Worm (Caenorhabditis elegans) whole organism, late embryonic: ENCODE results near the gene C17C3.5.
A peak's percentile ranks its signal among the peaks of the same experiment; 100 is the strongest.
"Not testable (repeated sequence)": the region's sequence is repeated elsewhere in the genome, so short reads cannot be mapped to it uniquely, and the experiment has no call there.

Source experiments
- C08G9.2 ChIP-seq: sonication (generic microtip); optimal IDR thresholded peaks from 2 replicates; lab custom pipeline; 2016; ENCODE audit warnings: mild to moderate bottlenecking, missing genetic modification characterization, moderate library complexity, missing compliant biosample characterization
- C38D4.7 ChIP-seq: fragments of 200-800 bp; sonication (Bioruptor generic); optimal IDR thresholded peaks from 2 replicates; lab custom pipeline; 2018; ENCODE audit warnings: mild to moderate bottlenecking, missing genetic modification characterization, moderate library complexity, missing compliant biosample characterization
- F13H6.1 ChIP-seq: sonication (generic microtip); optimal IDR thresholded peaks from 2 replicates; lab custom pipeline; 2016; ENCODE audit warnings: missing genetic modification characterization, missing compliant biosample characterization
- K09A11.1 ChIP-seq: sonication (generic microtip); optimal IDR thresholded peaks from 2 replicates; lab custom pipeline; 2017; ENCODE audit warnings: antibody characterized with exemption, mild to moderate bottlenecking, missing genetic modification characterization, missing compliant biosample characterization; ENCODE audit not compliant: insufficient read depth
- T23F11.4 ChIP-seq: fragments of 200-800 bp; sonication (Bioruptor generic); optimal IDR thresholded peaks from 2 replicates; lab custom pipeline; 2018; ENCODE audit warnings: mild to moderate bottlenecking, missing genetic modification characterization, missing compliant biosample characterization
- Y22D7AL.16 ChIP-seq: sonication (generic microtip); optimal IDR thresholded peaks from 2 replicates; lab custom pipeline; 2016; ENCODE audit warnings: missing genetic modification characterization, missing compliant biosample characterization
- ahr-1 ChIP-seq: sonication (generic microtip); optimal IDR thresholded peaks from 2 replicates; lab custom pipeline; 2016; ENCODE audit warnings: missing genetic modification characterization, missing compliant biosample characterization
- ceh-19 ChIP-seq: fragments of 200-800 bp; sonication (Bioruptor generic); optimal IDR thresholded peaks from 2 replicates; lab custom pipeline; 2018; ENCODE audit warnings: mild to moderate bottlenecking, missing genetic modification characterization, missing compliant biosample characterization
- ceh-2 ChIP-seq: sonication (generic microtip); optimal IDR thresholded peaks from 2 replicates; lab custom pipeline; 2016; ENCODE audit warnings: missing genotype, missing genetic modification characterization, missing compliant biosample characterization
- ceh-22 ChIP-seq: sonication (generic microtip); optimal IDR thresholded peaks from 2 replicates; lab custom pipeline; 2017; ENCODE audit warnings: missing biosample characterization, missing genetic modification characterization
- ceh-30 ChIP-seq: fragments of 150-350 bp; optimal IDR thresholded peaks from 2 replicates; lab custom pipeline; 2014; ENCODE audit warnings: missing biosample characterization, missing genetic modification characterization
- ceh-31 ChIP-seq: sonication (generic microtip); optimal IDR thresholded peaks from 2 replicates; lab custom pipeline; 2016; ENCODE audit warnings: missing genetic modification characterization, missing compliant biosample characterization
- ceh-34 ChIP-seq: sonication (generic microtip); optimal IDR thresholded peaks from 2 replicates; lab custom pipeline; 2016; ENCODE audit warnings: mild to moderate bottlenecking, missing genetic modification characterization, missing compliant biosample characterization
- ceh-48 ChIP-seq: sonication (generic microtip); optimal IDR thresholded peaks from 2 replicates; lab custom pipeline; 2016; ENCODE audit warnings: missing genetic modification characterization, inconsistent platforms, missing compliant biosample characterization
- ceh-6 ChIP-seq: fragments of 200-800 bp; sonication (Bioruptor generic); optimal IDR thresholded peaks from 2 replicates; lab custom pipeline; 2018; ENCODE audit warnings: mild to moderate bottlenecking, missing genetic modification characterization, missing compliant biosample characterization
- ceh-9 ChIP-seq: sonication (generic microtip); optimal IDR thresholded peaks from 2 replicates; lab custom pipeline; 2016; ENCODE audit warnings: mild to moderate bottlenecking, missing genetic modification characterization, inconsistent platforms, missing compliant biosample characterization
- dmd-4 ChIP-seq: sonication (generic microtip); optimal IDR thresholded peaks from 2 replicates; lab custom pipeline; 2016; ENCODE audit warnings: borderline replicate concordance, missing genetic modification characterization, missing compliant biosample characterization
- dve-1 ChIP-seq: sonication (generic microtip); optimal IDR thresholded peaks from 2 replicates; lab custom pipeline; 2017; ENCODE audit warnings: antibody characterized with exemption, mild to moderate bottlenecking, missing genetic modification characterization, missing compliant biosample characterization
- elt-2 ChIP-seq: sonication (generic microtip); optimal IDR thresholded peaks from 2 replicates; lab custom pipeline; 2016; ENCODE audit warnings: missing genetic modification reagents, missing genetic modification characterization, missing compliant biosample characterization
- ets-4 ChIP-seq: sonication (generic microtip); optimal IDR thresholded peaks from 2 replicates; lab custom pipeline; 2016; ENCODE audit warnings: missing genetic modification characterization, missing compliant biosample characterization
- fkh-10 ChIP-seq: fragments of 150-350 bp; optimal IDR thresholded peaks from 2 replicates; lab custom pipeline; 2014; ENCODE audit warnings: missing biosample characterization, missing genetic modification reagents, missing genetic modification characterization
- fkh-6 ChIP-seq: sonication (generic microtip); optimal IDR thresholded peaks from 2 replicates; lab custom pipeline; 2016; ENCODE audit warnings: missing genetic modification characterization, missing compliant biosample characterization
- gmeb-2 ChIP-seq: sonication (generic microtip); optimal IDR thresholded peaks from 2 replicates; lab custom pipeline; 2016; ENCODE audit warnings: missing genetic modification characterization, inconsistent platforms, missing compliant biosample characterization
- hlh-13 ChIP-seq: fragments of 200-800 bp; sonication (Bioruptor generic); optimal IDR thresholded peaks from 2 replicates; lab custom pipeline; 2018; ENCODE audit warnings: mild to moderate bottlenecking, missing genetic modification characterization, missing compliant biosample characterization
- hlh-15 ChIP-seq: sonication (generic microtip); optimal IDR thresholded peaks from 2 replicates; lab custom pipeline; 2016; ENCODE audit warnings: missing genetic modification characterization, missing compliant biosample characterization
- hlh-6 ChIP-seq: sonication (generic microtip); optimal IDR thresholded peaks from 2 replicates; lab custom pipeline; 2016; ENCODE audit warnings: missing genotype, missing genetic modification characterization, missing compliant biosample characterization
- hlh-8 ChIP-seq: sonication (generic microtip); optimal IDR thresholded peaks from 2 replicates; lab custom pipeline; 2016; ENCODE audit warnings: missing genotype, missing genetic modification characterization, missing compliant biosample characterization
- lim-6 ChIP-seq: sonication (generic microtip); optimal IDR thresholded peaks from 2 replicates; lab custom pipeline; 2016; ENCODE audit warnings: missing genetic modification characterization, missing compliant biosample characterization
- lin-11 ChIP-seq: fragments of 200-800 bp; sonication (Bioruptor generic); optimal IDR thresholded peaks from 2 replicates; lab custom pipeline; 2018; ENCODE audit warnings: mild to moderate bottlenecking, missing genetic modification characterization, missing compliant biosample characterization
- madf-2 ChIP-seq: sonication (generic microtip); optimal IDR thresholded peaks from 2 replicates; lab custom pipeline; 2017; ENCODE audit warnings: missing genetic modification characterization, missing compliant biosample characterization
- nhr-232 ChIP-seq: sonication (generic microtip); optimal IDR thresholded peaks from 2 replicates; lab custom pipeline; 2016; ENCODE audit warnings: missing genetic modification characterization, missing compliant biosample characterization
- pag-3 ChIP-seq: sonication (generic microtip); optimal IDR thresholded peaks from 2 replicates; lab custom pipeline; 2016; ENCODE audit warnings: missing compliant biosample characterization, missing genetic modification characterization, borderline replicate concordance
- pros-1 ChIP-seq: fragments of 150-350 bp; optimal IDR thresholded peaks from 2 replicates; lab custom pipeline; 2014; ENCODE audit warnings: missing biosample characterization, missing genetic modification reagents, missing genetic modification characterization
- ref-2 ChIP-seq: sonication (generic microtip); optimal IDR thresholded peaks from 2 replicates; lab custom pipeline; 2016; ENCODE audit warnings: missing genetic modification characterization, missing compliant biosample characterization
- rnt-1 ChIP-seq: sonication (generic microtip); optimal IDR thresholded peaks from 2 replicates; lab custom pipeline; 2016; ENCODE audit warnings: missing genetic modification characterization, missing compliant biosample characterization
- sdc-2 ChIP-seq: sonication (generic microtip); optimal IDR thresholded peaks from 2 replicates; lab custom pipeline; 2016; ENCODE audit warnings: missing genotype, missing genetic modification characterization, missing compliant biosample characterization
- sox-4 ChIP-seq: sonication (generic microtip); optimal IDR thresholded peaks from 2 replicates; lab custom pipeline; 2017; ENCODE audit warnings: mild to moderate bottlenecking, missing genetic modification characterization, inconsistent platforms, missing compliant biosample characterization
- syd-9 ChIP-seq: sonication (generic microtip); optimal IDR thresholded peaks from 2 replicates; lab custom pipeline; 2016; ENCODE audit warnings: mild to moderate bottlenecking, missing genetic modification characterization, moderate library complexity, missing compliant biosample characterization
- tbx-7 ChIP-seq: sonication (generic microtip); optimal IDR thresholded peaks from 2 replicates; lab custom pipeline; 2016; ENCODE audit warnings: missing genotype, missing genetic modification characterization, missing compliant biosample characterization
- ttx-3 ChIP-seq: sonication (generic microtip); optimal IDR thresholded peaks from 2 replicates; lab custom pipeline; 2016; ENCODE audit warnings: missing genetic modification reagents, missing genetic modification characterization, missing compliant biosample characterization
- unc-42 ChIP-seq: sonication (generic microtip); optimal IDR thresholded peaks from 2 replicates; lab custom pipeline; 2016; ENCODE audit warnings: missing genotype, missing genetic modification characterization, missing compliant biosample characterization
- unc-55 ChIP-seq: sonication (generic microtip); optimal IDR thresholded peaks from 2 replicates; lab custom pipeline; 2017; ENCODE audit warnings: missing biosample characterization, missing genetic modification reagents, missing genetic modification characterization
- unc-86 ChIP-seq: sonication (generic microtip); optimal IDR thresholded peaks from 2 replicates; lab custom pipeline; 2016; ENCODE audit warnings: missing genetic modification characterization, missing compliant biosample characterization

C17C3.5 gene

DNA sequence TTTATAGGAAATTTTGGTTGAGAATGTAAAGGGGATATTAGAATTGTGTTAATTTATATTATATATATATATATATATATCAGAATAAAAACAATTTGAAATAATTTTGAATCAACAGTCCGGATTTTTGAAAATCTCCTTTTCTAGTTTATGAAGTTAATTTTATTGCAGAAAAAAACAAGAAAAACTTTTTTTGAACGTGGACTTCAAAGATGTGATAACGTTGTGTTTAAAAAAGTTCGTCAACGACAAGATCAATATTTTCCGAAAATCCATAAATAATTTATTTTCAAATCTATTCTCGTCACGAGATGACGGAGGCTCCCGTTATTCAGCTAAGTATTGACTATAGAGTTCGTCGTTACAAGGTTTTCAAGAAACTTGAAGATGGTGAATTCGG lies 14.1 kb upstream of the C17C3.5 start, which contains the start of gene C17C3.11:
Gene C17C3.11, plus strand, starts transcription at position 301 of the 400 bp plus-strand sequence.
- TF ChIP-seq F13H6.1 (tag; lab: Kevin White, UChicago) = no peak
- TF ChIP-seq, all 69 proteins: peak for 0

- TF ChIP-seq ceh-30, unc-42, nhr-232 (tag; lab: Kevin White, UChicago): not testable (repeated sequence)
Measured at ce11 chrII:5540113-5540512, 11.5 kb upstream of the C17C3.5 start, which contains the start of gene hlh-27. TSS of gene hlh-27 (minus strand) at chrII:5540213.

DNA sequence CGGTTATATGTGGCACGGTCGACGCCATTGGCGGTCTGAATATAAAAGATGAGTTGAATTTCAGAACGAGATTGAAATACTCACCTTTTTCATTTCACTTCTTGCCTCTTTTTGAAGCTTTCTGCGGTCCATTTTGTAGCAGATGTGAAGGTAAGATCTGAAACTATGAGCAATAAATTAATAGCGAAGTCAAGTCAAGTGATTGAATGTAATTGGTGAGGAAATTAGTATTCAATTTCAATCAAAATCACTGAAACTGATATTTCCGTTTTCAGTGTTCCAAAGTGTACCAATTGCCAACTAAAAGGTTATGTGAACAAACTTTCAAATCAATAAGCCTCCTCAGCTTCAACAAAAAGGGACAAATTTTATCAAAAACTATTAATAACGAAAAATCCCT lies 9.9 kb upstream of the C17C3.5 start, which contains the start of gene C17C3.24:
Gene C17C3.24, minus strand, starts transcription at position 101 of the 400 bp plus-strand sequence.
- TF ChIP-seq sox-4 (no peak), ceh-6 (GFP tag; lab: Kevin White, UChicago) (no peak), pag-3 (tag; lab: Kevin White, UChicago) (no peak), tbx-7 (tag; lab: Kevin White, UChicago) (no peak), fkh-10 (GFP tag; lab: Kevin White, UChicago) (no peak), ets-4 (no peak), K09A11.1 (tag; lab: Kevin White, UChicago) (no peak)

- TF ChIP-seq ceh-30 (tag; lab: Kevin White, UChicago) (peak; percentile 29), C38D4.7 (GFP tag; lab: Kevin White, UChicago) (peak; percentile 70), Y22D7AL.16 (tag; lab: Kevin White, UChicago) (peak; percentile 58), nhr-232 (tag; lab: Kevin White, UChicago) (peak; percentile 60), ceh-48 (peak; percentile 18), hlh-13 (peak; percentile 64), dmd-4 (no peak), ceh-31 (tag; lab: Kevin White, UChicago) (peak; percentile 91), ceh-6 (GFP tag; lab: Kevin White, UChicago) (peak; percentile 65), rnt-1 (tag; lab: Kevin White, UChicago) (peak; percentile 78), ceh-22 (peak; percentile 18), hlh-8 (tag; lab: Kevin White, UChicago) (peak; percentile 72), lim-6 (peak; percentile 76), ceh-9 (tag; lab: Kevin White, UChicago) (no peak), unc-55 (GFP tag; lab: Kevin White, UChicago) (peak; percentile 48), ceh-19 (GFP tag; lab: Kevin White, UChicago) (peak; percentile 89), ceh-2 (tag; lab: Kevin White, UChicago) (peak; percentile 70), T23F11.4 (peak; percentile 69), pag-3 (tag; lab: Kevin White, UChicago) (no peak), hlh-6 (peak; percentile 48), ref-2 (peak; percentile 82), ahr-1 (tag; lab: Kevin White, UChicago) (peak; percentile 3), C08G9.2 (tag; lab: Kevin White, UChicago) (peak; percentile 49), sdc-2 (peak; percentile 36), dve-1 (tag; lab: Kevin White, UChicago) (peak; percentile 93), syd-9 (tag; lab: Kevin White, UChicago) (peak; percentile 65), tbx-7 (tag; lab: Kevin White, UChicago) (peak; percentile 29), fkh-6 (tag; lab: Kevin White, UChicago) (peak; percentile 82), lin-11 (tag; lab: Kevin White, UChicago) (peak; percentile 68), unc-42 (tag; lab: Kevin White, UChicago) (peak; percentile 98), unc-86 (tag; lab: Kevin White, UChicago) (peak; percentile 71), hlh-15 (tag; lab: Kevin White, UChicago) (peak; percentile 39), ttx-3 (peak; percentile 66), ceh-34 (tag; lab: Kevin White, UChicago) (peak; percentile 91), fkh-10 (GFP tag; lab: Kevin White, UChicago) (peak; percentile 84), K09A11.1 (tag; lab: Kevin White, UChicago) (peak; percentile 77), elt-2 (peak; percentile 97), madf-2 (tag; lab: Kevin White, UChicago) (peak; percentile 68), pros-1 (peak; percentile 97), gmeb-2 (tag; lab: Kevin White, UChicago) (peak; percentile 56)
Measured at ce11 chrII:5543476-5544144, 8.0 kb upstream of the C17C3.5 start.
